Fruit fly (Drosophila melanogaster) whole organism, pupa: Measurements from ENCODE around the gene CG45049.

Experiments used
- CG12605 ChIP-seq: fragments of 200-800 bp; sonication (Bioruptor generic); IDR thresholded peaks from 2 replicates; pipeline ENCODE4 v1.3.6; 2022; ENCODE audit warnings: missing biosample characterization, missing genetic modification characterization
- CG17806 ChIP-seq: fragments of 200-800 bp; sonication (Bioruptor generic); optimal IDR thresholded peaks from 2 replicates; lab custom pipeline; 2018; ENCODE audit warnings: missing biosample characterization, mild to moderate bottlenecking, missing genetic modification characterization, moderate library complexity
- CG9948 ChIP-seq: fragments of 200-800 bp; sonication (Bioruptor generic); optimal IDR thresholded peaks from 2 replicates; lab custom pipeline; 2018; ENCODE audit warnings: missing biosample characterization, mild to moderate bottlenecking, missing genetic modification characterization, moderate library complexity
- D1 ChIP-seq: fragments of 200-800 bp; sonication (Bioruptor generic); optimal IDR thresholded peaks from 2 replicates; lab custom pipeline; 2018; ENCODE audit warnings: missing biosample characterization, mild to moderate bottlenecking, missing genetic modification characterization, moderate library complexity
- EcR ChIP-seq: fragments of 200-800 bp; sonication (Bioruptor generic); optimal IDR thresholded peaks from 3 replicates; lab custom pipeline; 2019; ENCODE audit warnings: missing biosample characterization, missing genetic modification characterization, mild to moderate bottlenecking, moderate library complexity, missing genetic modification reagents
- Ets98B ChIP-seq: fragments of 200-800 bp; sonication (Bioruptor generic); IDR thresholded peaks from 2 replicates; pipeline ENCODE4 v1.3.6; 2022; ENCODE audit warnings: missing biosample characterization, missing genetic modification characterization
- Pif1B ChIP-seq: fragments of 200-800 bp; sonication (Bioruptor generic); optimal IDR thresholded peaks from 3 replicates; lab custom pipeline; 2016; ENCODE audit warnings: missing biosample characterization, missing genetic modification characterization
- Snoo ChIP-seq: fragments of 200-800 bp; sonication (Bioruptor generic); optimal IDR thresholded peaks from 3 replicates; lab custom pipeline; 2017; ENCODE audit warnings: missing biosample characterization, mild to moderate bottlenecking, missing genetic modification characterization, inconsistent platforms
- fd96Ca ChIP-seq: fragments of 200-800 bp; sonication (Bioruptor generic); IDR thresholded peaks from 3 replicates; pipeline ENCODE4 v1.3.6; 2022; ENCODE audit warnings: missing biosample characterization, missing genetic modification characterization
- gl ChIP-seq: fragments of 200-800 bp; sonication (Bioruptor generic); optimal IDR thresholded peaks from 2 replicates; lab custom pipeline; 2018; ENCODE audit warnings: missing biosample characterization, mild to moderate bottlenecking, missing genetic modification characterization

DNA sequence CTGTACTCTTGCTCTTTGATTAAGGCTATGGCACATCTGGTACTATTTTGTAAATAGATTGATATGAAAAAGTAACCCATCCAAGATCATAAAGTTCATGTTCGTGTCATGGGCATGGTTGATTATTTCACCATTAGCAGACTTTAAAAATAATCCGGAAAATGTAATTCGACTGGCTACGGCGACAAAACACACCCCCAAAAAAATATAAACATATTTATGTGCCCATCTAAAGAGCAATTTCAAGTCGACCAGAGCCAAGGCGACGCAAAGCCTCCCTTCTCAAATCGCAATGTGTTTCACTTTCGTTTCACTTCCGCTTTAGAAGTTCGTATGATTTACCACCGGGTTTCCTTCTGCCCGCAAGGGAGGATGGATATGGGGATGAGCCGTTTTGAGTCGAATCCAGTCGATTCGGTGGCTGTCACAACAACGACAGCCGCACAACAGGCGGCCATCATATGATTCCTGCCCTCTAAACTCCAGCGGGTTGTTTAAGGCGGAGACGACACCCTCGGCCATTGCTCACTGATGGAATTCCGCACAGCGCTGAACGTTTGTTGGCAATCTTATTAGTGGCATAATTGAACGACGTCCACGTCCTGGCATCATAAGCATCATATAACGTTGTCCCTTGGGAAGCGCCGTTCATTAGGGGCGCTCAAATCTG lies 7.7 kb upstream of the CG45049 start:
- TF ChIP-seq gl (tag; lab: Kevin White, UChicago) (no peak), D1 (tag; lab: Kevin White, UChicago) (no peak), CG9948 (no peak), Snoo (no peak), CG12605 (GFP tag; lab: Robert Waterston, UW) (no peak), fd96Ca (no peak), Pif1B (GFP tag; lab: Kevin White, UChicago) (no peak), Ets98B (GFP tag; lab: Robert Waterston, UW) (no peak), EcR (GFP tag; lab: Kevin White, UChicago) (no peak), CG17806 (tag; lab: Kevin White, UChicago) (no peak)
